Worm (Caenorhabditis elegans): ENCODE data around the gene clec-52.

Gene clec-52

ce11 chrIV:8133536-8133935 lies 35.0 kb downstream of the clec-52 start, which contains the start of gene sph-1 (continued):
- TF ChIP-seq nhr-120 (GFP tag; IDR thresholded peaks at IDR 0.05) (no peak), B0336.3 (GFP tag; IDR thresholded peaks at IDR 0.05) (peak; percentile 61; the same call in 1 of the 2 replicates), somi-1 (GFP tag; optimal IDR thresholded peaks at IDR 0.05) (no peak), dox-1 (GFP tag; IDR thresholded peaks at IDR 0.05) (0 out of 2 replicates have a peak, but pooled peaks have one; percentile 26), lin-35 (GFP tag; optimal IDR thresholded peaks at IDR 0.05) (no peak), tbp1 (GFP tag; optimal IDR thresholded peaks at IDR 0.05) (peak; percentile 0), hmg-1.2 (GFP tag; IDR thresholded peaks at IDR 0.05) (peak; percentile 47; the same call in 1 of the 2 replicates), lin-40 (tag; optimal IDR thresholded peaks at IDR 0.05) (peak; percentile 30), die-1 (tag; optimal IDR thresholded peaks at IDR 0.05) (no peak), ztf-18 (tag; optimal IDR thresholded peaks at IDR 0.05) (no peak), gei-17 (GFP tag; optimal IDR thresholded peaks at IDR 0.05) (no peak), bed-1 (GFP tag; IDR thresholded peaks at IDR 0.05) (no peak), ztf-25 (GFP tag; IDR thresholded peaks at IDR 0.05) (no peak), D2030.7 (GFP tag; IDR thresholded peaks at IDR 0.05) (no peak), snpc-3.4 (tag; optimal IDR thresholded peaks at IDR 0.05) (no peak), F23B12.7 (tag; optimal IDR thresholded peaks at IDR 0.05; ENCODE audit: insufficient read depth) (no peak), K11D2.4 (GFP tag; IDR thresholded peaks at IDR 0.05) (no peak), ceh-91 (GFP tag; IDR thresholded peaks at IDR 0.05) (no peak), unc-62 (GFP tag; optimal IDR thresholded peaks at IDR 0.05) (no peak), efl-1 (GFP tag; optimal IDR thresholded peaks at IDR 0.05) (no peak), hlh-26 (GFP tag; conservative IDR thresholded peaks at IDR 0.05) (no peak), snpc-1.1 (tag; optimal IDR thresholded peaks at IDR 0.05; ENCODE audit: insufficient read depth) (no peak), nfyb-1 (GFP tag; IDR thresholded peaks at IDR 0.05) (0 out of 2 replicates have a peak, but pooled peaks have one; percentile 13), bed-2 (GFP tag; IDR thresholded peaks at IDR 0.05) (no peak), him-1 (tag; optimal IDR thresholded peaks at IDR 0.05) (no peak), aptf-3 (GFP tag; IDR thresholded peaks at IDR 0.05) (no peak), cebp-1 (GFP tag; IDR thresholded peaks at IDR 0.05) (no peak), cebp-1 (tag; optimal IDR thresholded peaks at IDR 0.05) (peak; percentile 57), C17E4.6 (GFP tag; IDR thresholded peaks at IDR 0.05) (no peak), tlf-1 (GFP tag; optimal IDR thresholded peaks at IDR 0.05) (no peak), hmg-20 (GFP tag; IDR thresholded peaks at IDR 0.05) (no peak), F22D6.2 (tag; optimal IDR thresholded peaks at IDR 0.05) (no peak), ccch-3 (GFP tag; optimal IDR thresholded peaks at IDR 0.05) (no peak), F10E7.11 (tag; optimal IDR thresholded peaks at IDR 0.05) (no peak), egl-18 (GFP tag; IDR thresholded peaks at IDR 0.05) (no peak), nhr-80 (tag; optimal IDR thresholded peaks at IDR 0.05) (peak; percentile 69), ceh-40 (GFP tag; IDR thresholded peaks at IDR 0.05) (no peak), lin-54 (GFP tag; optimal IDR thresholded peaks at IDR 0.05) (peak; percentile 0), atf-7 (tag; optimal IDR thresholded peaks at IDR 0.05) (no peak), F52B5.7 (tag; optimal IDR thresholded peaks at IDR 0.05) (no peak), lsy-27 (tag; optimal IDR thresholded peaks at IDR 0.05; ENCODE audit: borderline replicate concordance, insufficient read depth) (no peak), T07F8.4 (tag; optimal IDR thresholded peaks at IDR 0.05) (no peak), cebp-2 (GFP tag; IDR thresholded peaks at IDR 0.05) (no peak), hsf-1 (GFP tag; IDR thresholded peaks at IDR 0.05) (no peak), lir-1 (GFP tag; conservative IDR thresholded peaks at IDR 0.05) (no peak), pbrm-1 (GFP tag; IDR thresholded peaks at IDR 0.05) (no peak), ama-1 (optimal IDR thresholded peaks at IDR 0.05) (no peak), ama-1 (GFP tag; optimal IDR thresholded peaks at IDR 0.05) (no peak), C06A6.2 (GFP tag; conservative IDR thresholded peaks at IDR 0.05) (no peak), unc-130 (GFP tag; optimal IDR thresholded peaks at IDR 0.05) (no peak)
